Fruit fly (Drosophila melanogaster): Measurements from ENCODE around the gene CG5854.

Gene CG5854

DNA sequence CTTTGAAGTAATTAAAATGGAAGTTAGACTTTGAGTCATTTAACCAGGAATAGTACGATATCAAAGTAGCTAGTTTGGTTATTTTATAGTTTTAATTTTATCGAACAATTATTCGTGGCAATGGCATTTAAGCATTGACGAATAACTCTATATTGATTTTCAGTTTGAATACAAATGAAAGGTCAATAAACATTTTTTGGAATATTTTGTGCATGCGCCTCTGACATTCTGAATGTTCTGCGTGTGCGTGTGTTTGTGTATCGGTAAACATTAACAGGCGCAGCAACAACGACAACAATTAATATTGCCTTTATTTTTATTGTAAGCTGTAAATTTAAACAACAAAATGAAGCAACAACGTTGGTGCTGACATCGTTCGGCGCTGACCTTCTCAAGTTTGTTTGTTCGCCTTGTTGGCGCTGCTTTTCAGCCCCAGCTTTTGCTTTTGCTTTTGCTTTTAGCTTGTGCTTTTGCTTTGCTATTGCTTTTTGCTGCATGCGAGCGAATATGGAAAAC is 24.3 kb upstream of the CG5854 start (continued):
- TF ChIP-seq HmgD (GFP tag; optimal IDR thresholded peaks at IDR 0.05) (no peak), CG18476 (GFP tag; optimal IDR thresholded peaks at IDR 0.05) (no peak), Poxn (GFP tag; IDR thresholded peaks at IDR 0.05) (no peak), dati (GFP tag; IDR thresholded peaks at IDR 0.05) (no peak), CG11085 (GFP tag; IDR thresholded peaks at IDR 0.05) (no peak), Stat92E (GFP tag; optimal IDR thresholded peaks at IDR 0.05) (no peak), D (optimal IDR thresholded peaks at IDR 0.05) (no peak), D (GFP tag; optimal IDR thresholded peaks at IDR 0.05) (peak; percentile 43), sob (GFP tag; IDR thresholded peaks at IDR 0.05) (no peak), CG10462 (GFP tag; optimal IDR thresholded peaks at IDR 0.05) (no peak), Hmx (GFP tag; optimal IDR thresholded peaks at IDR 0.05) (no peak), trem (tag; optimal IDR thresholded peaks at IDR 0.05) (no peak), pan (optimal IDR thresholded peaks at IDR 0.05) (no peak), pan (GFP tag; optimal IDR thresholded peaks at IDR 0.05 in 1 of 2, IDR thresholded peaks at IDR 0.05 in 1 of 2) (no peak), Six4 (GFP tag; optimal IDR thresholded peaks at IDR 0.05) (no peak), CG32532 (GFP tag; IDR thresholded peaks at IDR 0.05) (no peak), CG4360 (GFP tag; IDR thresholded peaks at IDR 0.05) (no peak), zf30C (GFP tag; optimal IDR thresholded peaks at IDR 0.05) (no peak), CG31388 (GFP tag; optimal IDR thresholded peaks at IDR 0.05) (no peak), CG14014 (GFP tag; IDR thresholded peaks at IDR 0.05) (peak; percentile 25; the same call in 1 of the 2 replicates), HmgZ (tag; optimal IDR thresholded peaks at IDR 0.05) (peak; percentile 8), wek (GFP tag; optimal IDR thresholded peaks at IDR 0.05) (peak; percentile 53), seq (GFP tag; IDR thresholded peaks at IDR 0.05) (peak; percentile 78), CG1832 (GFP tag; optimal IDR thresholded peaks at IDR 0.05) (no peak), tna (GFP tag; IDR thresholded peaks at IDR 0.05; ENCODE audit: partially characterized antibody) (no peak), CG16863 (GFP tag; optimal IDR thresholded peaks at IDR 0.05) (peak; percentile 24), Rx (GFP tag; IDR thresholded peaks at IDR 0.05) (no peak), hkb (optimal IDR thresholded peaks at IDR 0.05) (no peak), hkb (GFP tag; IDR thresholded peaks at IDR 0.05) (peak; percentile 19; the same call in 1 of the 2 replicates), CG10366 (GFP tag; IDR thresholded peaks at IDR 0.05) (no peak), cad (GFP tag; optimal IDR thresholded peaks at IDR 0.05) (no peak), CG34224 (GFP tag; IDR thresholded peaks at IDR 0.05; ENCODE audit: partially characterized antibody) (no peak), CG15479 (GFP tag; optimal IDR thresholded peaks at IDR 0.05) (no peak), cg (GFP tag; optimal IDR thresholded peaks at IDR 0.05) (peak; percentile 22), CG14667 (GFP tag; IDR thresholded peaks at IDR 0.05) (no peak), CG43689 (GFP tag; IDR thresholded peaks at IDR 0.05) (no peak), Dfd (GFP tag; optimal IDR thresholded peaks at IDR 0.05) (no peak), vvl (GFP tag; IDR thresholded peaks at IDR 0.05) (no peak), CG7556 (GFP tag; optimal IDR thresholded peaks at IDR 0.05) (peak; percentile 50), toy (GFP tag; IDR thresholded peaks at IDR 0.05) (no peak), CG17186 (GFP tag; optimal IDR thresholded peaks at IDR 0.05) (no peak), CG6791 (GFP tag; IDR thresholded peaks at IDR 0.05; ENCODE audit: partially characterized antibody) (no peak), Mes4 (GFP tag; optimal IDR thresholded peaks at IDR 0.05) (no peak), pum (GFP tag; optimal IDR thresholded peaks at IDR 0.05) (no peak), ftz-f1 (GFP tag; optimal IDR thresholded peaks at IDR 0.05) (peak; percentile 61), CG7839 (tag; optimal IDR thresholded peaks at IDR 0.05) (no peak), bab2 (GFP tag; optimal IDR thresholded peaks at IDR 0.05) (peak; percentile 18), unc-4 (GFP tag; IDR thresholded peaks at IDR 0.05; ENCODE audit: partially characterized antibody) (no peak), Myb (GFP tag; optimal IDR thresholded peaks at IDR 0.05) (no peak), onecut (GFP tag; IDR thresholded peaks at IDR 0.05) (peak; percentile 39), otp (GFP tag; IDR thresholded peaks at IDR 0.05) (0 out of 3 replicates have a peak, but pooled peaks have one; percentile 13), cato (GFP tag; optimal IDR thresholded peaks at IDR 0.05; ENCODE audit: borderline replicate concordance) (peak; percentile 6)
